Worm (Caenorhabditis elegans): ENCODE results near the gene rps-23.

Gene rps-23

DNA sequence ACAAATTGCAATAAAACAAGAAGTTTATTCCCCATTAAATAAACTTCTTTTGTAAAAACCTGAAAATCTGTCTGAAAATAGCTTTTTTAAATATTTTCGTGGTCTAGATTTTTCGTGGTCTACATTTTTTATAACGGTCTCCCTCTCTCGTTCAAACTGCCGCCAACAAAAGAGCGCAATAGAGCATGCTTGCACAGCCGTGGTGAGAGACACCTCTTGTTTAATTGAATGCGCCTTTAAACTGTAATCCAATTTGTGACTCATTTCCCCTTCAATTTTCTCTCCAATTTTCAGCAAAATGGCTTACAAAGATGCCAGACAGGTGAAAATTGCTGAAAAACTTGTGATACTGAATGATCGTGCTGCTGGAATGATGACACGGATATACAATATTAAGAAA, 13.3 kb upstream of the rps-23 start, which contains the start of gene gex-3:
Gene gex-3, plus strand, starts transcription at position 295 of the 400 bp plus-strand sequence.
- TF ChIP-seq ceh-100 (GFP tag; IDR thresholded peaks at IDR 0.05) (peak; percentile 76), T07F8.4 (tag; optimal IDR thresholded peaks at IDR 0.05) (no peak), cebp-1 (GFP tag; IDR thresholded peaks at IDR 0.05) (no peak), cebp-1 (tag; optimal IDR thresholded peaks at IDR 0.05) (peak; percentile 55), sdz-38 (tag; optimal IDR thresholded peaks at IDR 0.05) (no peak), hlh-12 (tag; optimal IDR thresholded peaks at IDR 0.05) (no peak), snpc-3.4 (tag; optimal IDR thresholded peaks at IDR 0.05) (peak; percentile 48), hrde-1 (tag; optimal IDR thresholded peaks at IDR 0.05; ENCODE audit: borderline replicate concordance) (no peak), lsy-27 (tag; optimal IDR thresholded peaks at IDR 0.05; ENCODE audit: borderline replicate concordance, insufficient read depth) (peak; percentile 18), ceh-58 (GFP tag; IDR thresholded peaks at IDR 0.05) (no peak), T26A5.8 (tag; optimal IDR thresholded peaks at IDR 0.05) (no peak), mes-4 (tag; optimal IDR thresholded peaks at IDR 0.05) (no peak), B0019.2 (GFP tag; conservative IDR thresholded peaks at IDR 0.05) (no peak), nhr-179 (tag; optimal IDR thresholded peaks at IDR 0.05) (no peak), nhr-80 (tag; optimal IDR thresholded peaks at IDR 0.05) (peak; percentile 29), D2030.7 (GFP tag; IDR thresholded peaks at IDR 0.05) (peak; percentile 78), zim-3 (tag; optimal IDR thresholded peaks at IDR 0.05) (no peak), F10E7.11 (tag; optimal IDR thresholded peaks at IDR 0.05) (no peak), sptf-2 (GFP tag; optimal IDR thresholded peaks at IDR 0.05) (no peak), madf-6 (GFP tag; IDR thresholded peaks at IDR 0.05) (peak; percentile 92), Y79H2A.3 (GFP tag; conservative IDR thresholded peaks at IDR 0.05) (no peak), hmg-1.2 (GFP tag; IDR thresholded peaks at IDR 0.05) (peak; percentile 56; the same call in 1 of the 2 replicates), efl-1 (GFP tag; optimal IDR thresholded peaks at IDR 0.05) (peak; percentile 95), dpl-1 (GFP tag; optimal IDR thresholded peaks at IDR 0.05) (peak; percentile 94), cebp-2 (GFP tag; IDR thresholded peaks at IDR 0.05) (no peak), Y53G8AR.9 (GFP tag; conservative IDR thresholded peaks at IDR 0.05) (no peak), B0336.3 (GFP tag; IDR thresholded peaks at IDR 0.05) (no peak), lin-26 (GFP tag; IDR thresholded peaks at IDR 0.05) (0 out of 2 replicates have a peak, but pooled peaks have one; percentile 8), dox-1 (GFP tag; IDR thresholded peaks at IDR 0.05) (peak; percentile 87), K12H6.12 (tag; optimal IDR thresholded peaks at IDR 0.05) (peak; percentile 28), ekl-4 (GFP tag; IDR thresholded peaks at IDR 0.05) (peak; percentile 71; the same call in 1 of the 2 replicates), Y56A3A.18 (GFP tag; IDR thresholded peaks at IDR 0.05) (no peak), nfya-1 (tag; optimal IDR thresholded peaks at IDR 0.05; ENCODE audit: borderline replicate concordance, insufficient read depth) (no peak), B0035.1 (tag; optimal IDR thresholded peaks at IDR 0.05) (no peak), Y95B8A.8 (GFP tag; IDR thresholded peaks at IDR 0.05) (0 out of 2 replicates have a peak, but pooled peaks have one; percentile 22), sea-2 (GFP tag; IDR thresholded peaks at IDR 0.05) (no peak), ztf-25 (GFP tag; IDR thresholded peaks at IDR 0.05) (0 out of 2 replicates have a peak, but pooled peaks have one; percentile 11), ceh-40 (GFP tag; IDR thresholded peaks at IDR 0.05) (no peak), lin-54 (GFP tag; optimal IDR thresholded peaks at IDR 0.05) (peak; percentile 98), nfya-2 (GFP tag; IDR thresholded peaks at IDR 0.05) (no peak), F55B11.4 (tag; optimal IDR thresholded peaks at IDR 0.05; ENCODE audit: borderline replicate concordance, insufficient read depth) (no peak), F52B5.7 (tag; optimal IDR thresholded peaks at IDR 0.05) (no peak), madf-8 (GFP tag; conservative IDR thresholded peaks at IDR 0.05) (peak; percentile 76), C06A6.2 (GFP tag; conservative IDR thresholded peaks at IDR 0.05) (no peak), tbx-9 (tag; optimal IDR thresholded peaks at IDR 0.05; ENCODE audit: borderline replicate concordance) (no peak), C17E4.6 (GFP tag; IDR thresholded peaks at IDR 0.05) (0 out of 2 replicates have a peak, but pooled peaks have one; percentile 32), bed-1 (GFP tag; IDR thresholded peaks at IDR 0.05) (no peak), F33H1.4 (GFP tag; IDR thresholded peaks at IDR 0.05) (peak; percentile 91), ceh-91 (GFP tag; IDR thresholded peaks at IDR 0.05) (peak; percentile 79)

Measured in whole organism, young adult.